Worm (Caenorhabditis elegans) whole organism, midembryonic: ENCODE measurements around the gene nuo-4.

Source experiments
- cog-1 ChIP-seq: sonication (generic microtip); optimal IDR thresholded peaks from 2 replicates; lab custom pipeline; 2016; ENCODE audit warnings: missing genetic modification characterization, missing compliant biosample characterization
- flt-1 ChIP-seq: fragments of 200-800 bp; sonication (Bioruptor generic); IDR thresholded peaks from 2 replicates; pipeline ENCODE4 v1.3.6; 2022; ENCODE audit warnings: missing genetic modification characterization, missing compliant biosample characterization
- klf-2 ChIP-seq: fragments of 200-800 bp; sonication (Bioruptor generic); conservative IDR thresholded peaks from 2 replicates; pipeline ENCODE4 v1.3.6; 2022; ENCODE audit warnings: missing genetic modification reagents, missing genetic modification characterization, missing compliant biosample characterization
- med-1 ChIP-seq: sonication (generic microtip); optimal IDR thresholded peaks from 2 replicates; lab custom pipeline; 2017; ENCODE audit warnings: missing genetic modification characterization, mild to moderate bottlenecking, missing compliant biosample characterization, antibody characterized with exemption, missing genetic modification reagents; ENCODE audit not compliant: insufficient read depth
- tab-1 ChIP-seq: fragments of 200-800 bp; sonication (Bioruptor generic); IDR thresholded peaks from 2 replicates; pipeline ENCODE4 v1.3.6; 2022; ENCODE audit warnings: missing genetic modification characterization, missing compliant biosample characterization
- ztf-23 ChIP-seq: fragments of 200-800 bp; sonication (Bioruptor generic); IDR thresholded peaks from 2 replicates; pipeline ENCODE4 v1.3.6; 2022; ENCODE audit warnings: missing genetic modification reagents, missing genetic modification characterization, missing compliant biosample characterization

DNA sequence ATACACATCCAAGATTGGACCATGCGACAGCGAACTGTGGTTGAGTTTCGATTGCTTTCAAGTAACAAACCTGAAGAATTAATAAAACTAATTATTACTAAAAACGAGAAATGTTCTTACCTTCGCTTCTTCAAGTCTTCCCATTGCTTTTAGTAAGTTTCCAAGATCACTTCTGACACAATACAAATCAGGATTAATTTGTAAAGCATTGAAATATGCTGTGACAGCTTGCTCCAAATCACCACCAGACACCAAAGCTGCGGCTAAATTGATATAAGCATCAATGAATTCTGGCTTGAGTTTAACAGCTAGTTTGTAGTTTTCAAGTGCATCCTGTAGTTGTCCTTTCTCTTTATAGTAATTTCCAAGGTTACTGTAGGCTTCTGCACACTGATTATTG is 8.4 kb downstream of the nuo-4 start:
- no peak for TF ChIP-seq ztf-23 (GFP tag; lab: Robert Waterston, UW)
- TF ChIP-seq flt-1 (GFP tag; lab: Robert Waterston, UW) = no peak
- no peak for TF ChIP-seq cog-1 (tag; lab: Kevin White, UChicago)
- TF ChIP-seq klf-2 = no peak
- TF ChIP-seq med-1 = no peak
- TF ChIP-seq tab-1 (GFP tag; lab: Robert Waterston, UW) = no peak
